Fruit fly (Drosophila melanogaster): Measurements from ENCODE around the gene Dhdds.

DNA sequence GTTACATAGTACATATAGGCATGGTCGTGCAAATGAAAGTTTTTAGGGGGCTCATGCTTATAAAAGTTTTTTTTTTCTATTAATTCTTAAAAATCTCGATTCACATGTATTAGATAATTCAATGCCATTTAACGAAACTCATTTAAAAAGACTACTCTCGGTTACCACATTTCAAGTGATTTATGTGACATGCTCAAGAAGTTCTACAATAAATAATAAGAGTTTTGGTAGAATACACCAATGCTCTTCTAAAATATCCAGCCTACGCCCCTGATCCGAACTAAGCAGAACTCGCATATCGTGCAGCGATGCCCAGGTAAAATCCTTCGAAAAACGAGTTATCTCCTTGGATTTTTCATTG lies 40.6 kb downstream of the Dhdds start:
- TF ChIP-seq usp (GFP tag; optimal IDR thresholded peaks at IDR 0.05) (no peak), h (GFP tag; optimal IDR thresholded peaks at IDR 0.05) (peak; percentile 59), pan (optimal IDR thresholded peaks at IDR 0.05) (no peak)

Measured in whole organism, wandering third instar larva.